Fruit fly (Drosophila melanogaster): Measurements from ENCODE around the gene Naa60.
A peak's percentile ranks its signal among the peaks of the same experiment; 100 is the strongest.

The Naa60 gene

dm6 chr3L:9751625-9752024 is 24.9 kb downstream of the Naa60 start (continued):
- no peak for TF ChIP-seq prd (optimal IDR thresholded peaks at IDR 0.05)
- 0 out of 3 replicates have a peak, but pooled peaks have one; percentile 4 for TF ChIP-seq prd (GFP tag; IDR thresholded peaks at IDR 0.05)
- TF ChIP-seq Bgb (GFP tag; IDR thresholded peaks at IDR 0.05; ENCODE audit: partially characterized antibody) = peak; percentile 42; the same call in 1 of the 2 replicates
- TF ChIP-seq CG16813 (GFP tag; IDR thresholded peaks at IDR 0.05; ENCODE audit: partially characterized antibody) = no peak
- TF ChIP-seq CG9727 (GFP tag; optimal IDR thresholded peaks at IDR 0.05) = no peak
- no peak for TF ChIP-seq dati (GFP tag; IDR thresholded peaks at IDR 0.05)
- peak; percentile 28; the same call in 1 of the 2 replicates for TF ChIP-seq amos (GFP tag; IDR thresholded peaks at IDR 0.05; ENCODE audit: partially characterized antibody)
- no peak for TF ChIP-seq Rx (GFP tag; IDR thresholded peaks at IDR 0.05)
- no peak for TF ChIP-seq Camta (GFP tag; optimal IDR thresholded peaks at IDR 0.05)
- peak; percentile 25; the same call in 1 of the 2 replicates for TF ChIP-seq ttk (GFP tag; IDR thresholded peaks at IDR 0.05)
- no peak for TF ChIP-seq TFAM (GFP tag; optimal IDR thresholded peaks at IDR 0.05)
- TF ChIP-seq slbo (GFP tag; IDR thresholded peaks at IDR 0.05) = peak; percentile 36; the same call in 1 of the 2 replicates
- TF ChIP-seq Med (GFP tag) = peak; percentile 48
- TF ChIP-seq tup (GFP tag; optimal IDR thresholded peaks at IDR 0.05) = no peak
- no peak for TF ChIP-seq CG1602 (GFP tag; optimal IDR thresholded peaks at IDR 0.05)
- peak; percentile 55 for TF ChIP-seq CG32532 (GFP tag; IDR thresholded peaks at IDR 0.05)
- peak; percentile 45 for TF ChIP-seq hkb (optimal IDR thresholded peaks at IDR 0.05)
- no peak for TF ChIP-seq hkb (GFP tag; IDR thresholded peaks at IDR 0.05)
- no peak for TF ChIP-seq CG15479 (GFP tag; optimal IDR thresholded peaks at IDR 0.05)
- TF ChIP-seq CG17829 (tag; optimal IDR thresholded peaks at IDR 0.05) = no peak
- TF ChIP-seq ewg (GFP tag; optimal IDR thresholded peaks at IDR 0.05) = peak; percentile 97
- 0 out of 2 replicates have a peak, but pooled peaks have one; percentile 9 for TF ChIP-seq CG32772 (GFP tag; IDR thresholded peaks at IDR 0.05)
- TF ChIP-seq ssp (GFP tag; IDR thresholded peaks at IDR 0.05) = no peak
- no peak for TF ChIP-seq YL-1 (GFP tag; optimal IDR thresholded peaks at IDR 0.05)
- 0 out of 2 replicates have a peak, but pooled peaks have one; percentile 24 for TF ChIP-seq Ptx1 (GFP tag; IDR thresholded peaks at IDR 0.05)
- TF ChIP-seq CG9215 (GFP tag; IDR thresholded peaks at IDR 0.05) = peak; percentile 22; the same call in 1 of the 2 replicates
- peak; percentile 5 for TF ChIP-seq Myb (GFP tag; optimal IDR thresholded peaks at IDR 0.05)
- no peak for TF ChIP-seq Mad (GFP tag; optimal IDR thresholded peaks at IDR 0.05)
- no peak for TF ChIP-seq bcd (GFP tag; optimal IDR thresholded peaks at IDR 0.05)
- no peak for TF ChIP-seq lola (GFP tag; optimal IDR thresholded peaks at IDR 0.05)
- TF ChIP-seq H2.0 (GFP tag; IDR thresholded peaks at IDR 0.05) = 0 out of 2 replicates have a peak, but pooled peaks have one; percentile 13
- no peak for TF ChIP-seq Gug (GFP tag; IDR thresholded peaks at IDR 0.05)
- TF ChIP-seq CG2199 (GFP tag; IDR thresholded peaks at IDR 0.05) = peak; percentile 43; the same call in 1 of the 3 replicates
- no peak for TF ChIP-seq Hmr (GFP tag; optimal IDR thresholded peaks at IDR 0.05)

dm6 chr3L:9760151-9760749 is 33.6 kb downstream of the Naa60 start, which contains the start of gene CG42268:
Gene CG42268, minus strand, starts transcription at chr3L:9760395.
- TF ChIP-seq CG15514 (GFP tag; optimal IDR thresholded peaks at IDR 0.05) = peak; percentile 10
- no peak for TF ChIP-seq bcd (GFP tag; optimal IDR thresholded peaks at IDR 0.05)
- TF ChIP-seq Pdp1 (GFP tag; optimal IDR thresholded peaks at IDR 0.05) = peak in 1 of 2 experiments; percentile 25
- TF ChIP-seq CG11504 (tag; optimal IDR thresholded peaks at IDR 0.05) = no peak
- no peak for TF ChIP-seq odd (GFP tag; optimal IDR thresholded peaks at IDR 0.05)
- no peak for TF ChIP-seq Max (GFP tag; optimal IDR thresholded peaks at IDR 0.05)
- peak; percentile 74; the same call in 1 of the 4 replicates for TF ChIP-seq chinmo (GFP tag; IDR thresholded peaks at IDR 0.05; ENCODE audit: partially characterized antibody)
- TF ChIP-seq Scr (GFP tag; IDR thresholded peaks at IDR 0.05; ENCODE audit: partially characterized antibody) = no peak
- TF ChIP-seq CG3281 (GFP tag; optimal IDR thresholded peaks at IDR 0.05) = peak; percentile 29
- no peak for TF ChIP-seq CG8089 (GFP tag; optimal IDR thresholded peaks at IDR 0.05)
- peak; percentile 62 for TF ChIP-seq sens (GFP tag)
- TF ChIP-seq Fer1 (GFP tag; optimal IDR thresholded peaks at IDR 0.05) = peak; percentile 36
- no peak for TF ChIP-seq CG15269 (tag; optimal IDR thresholded peaks at IDR 0.05)
- TF ChIP-seq eve (GFP tag; optimal IDR thresholded peaks at IDR 0.05) = no peak
- no peak for TF ChIP-seq CG7786 (GFP tag; optimal IDR thresholded peaks at IDR 0.05)
- TF ChIP-seq CG1832 (GFP tag; optimal IDR thresholded peaks at IDR 0.05) = no peak
- no peak for TF ChIP-seq z (GFP tag; IDR thresholded peaks at IDR 0.05)
- TF ChIP-seq usp (GFP tag; optimal IDR thresholded peaks at IDR 0.05) = no peak
- no peak for TF ChIP-seq fu2 (GFP tag; optimal IDR thresholded peaks at IDR 0.05)
